Fruit fly (Drosophila melanogaster): ENCODE data around the gene CG7139.

The CG7139 gene

DNA sequence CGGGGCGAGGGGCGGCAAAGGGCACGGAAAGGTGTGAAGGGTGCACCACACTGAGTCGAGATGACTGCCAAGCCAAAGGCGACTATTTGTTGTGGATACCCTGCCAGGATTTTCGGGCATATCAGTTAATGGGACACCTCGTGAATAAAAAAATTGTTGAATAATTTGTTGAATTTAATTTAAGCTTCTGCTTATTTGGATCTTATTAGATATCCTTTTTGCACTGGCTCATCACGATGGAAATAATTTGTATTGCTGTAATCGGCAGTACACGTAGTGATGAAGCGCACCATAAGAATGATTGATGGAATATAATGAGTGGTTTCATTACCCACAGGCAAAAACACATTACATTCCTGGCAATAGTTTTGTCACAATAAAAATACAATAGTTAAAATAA, 38.3 kb upstream of the CG7139 start:
- TF ChIP-seq Eip93F (GFP tag; optimal IDR thresholded peaks at IDR 0.05) (no peak), topi (GFP tag; optimal IDR thresholded peaks at IDR 0.05) (no peak), CG32006 (GFP tag; optimal IDR thresholded peaks at IDR 0.05) (peak; percentile 7), Gug (GFP tag; IDR thresholded peaks at IDR 0.05) (no peak), Ets96B (tag; optimal IDR thresholded peaks at IDR 0.05) (no peak), ss (GFP tag; optimal IDR thresholded peaks at IDR 0.05) (no peak), Eip78C (GFP tag) (peak; percentile 53), fkh (GFP tag; optimal IDR thresholded peaks at IDR 0.05) (no peak), Eip75B (GFP tag; optimal IDR thresholded peaks at IDR 0.05) (no peak), CG11762 (GFP tag; optimal IDR thresholded peaks at IDR 0.05; ENCODE audit: insufficient read depth) (no peak), esn (GFP tag; optimal IDR thresholded peaks at IDR 0.05) (no peak)

DNA sequence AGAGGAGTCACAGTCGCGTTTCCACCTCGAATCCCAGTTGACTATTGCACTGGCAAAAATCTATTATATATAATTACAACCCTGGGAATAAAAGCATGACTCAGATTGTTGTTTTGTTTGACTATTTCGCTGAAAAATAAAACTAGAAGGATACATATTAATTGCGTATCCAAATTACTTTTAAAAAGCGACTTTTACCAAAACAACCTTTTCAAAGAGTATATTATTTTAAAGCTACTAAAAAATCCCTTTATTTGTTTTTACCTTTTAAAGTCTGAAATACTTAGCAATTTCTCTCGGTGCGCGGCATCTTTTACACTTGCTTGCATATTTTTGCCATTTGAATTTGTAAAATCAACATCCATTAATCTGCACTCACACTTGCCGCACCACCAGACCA, 35.1 kb upstream of the CG7139 start:
- TF ChIP-seq CG11294 (GFP tag; IDR thresholded peaks at IDR 0.05) (no peak), Sox15 (GFP tag; optimal IDR thresholded peaks at IDR 0.05) (no peak), Smox (GFP tag; optimal IDR thresholded peaks at IDR 0.05) (no peak), CG11762 (GFP tag; optimal IDR thresholded peaks at IDR 0.05; ENCODE audit: insufficient read depth) (no peak), svp (GFP tag) (no peak), CG7368 (GFP tag; optimal IDR thresholded peaks at IDR 0.05) (no peak), topi (GFP tag; optimal IDR thresholded peaks at IDR 0.05) (peak; percentile 15), CG10631 (GFP tag; optimal IDR thresholded peaks at IDR 0.05) (peak; percentile 33), CG3032 (tag; optimal IDR thresholded peaks at IDR 0.05) (peak; percentile 22), Gug (GFP tag; IDR thresholded peaks at IDR 0.05) (peak; percentile 29; the same call in 1 of the 2 replicates), dac (GFP tag; optimal IDR thresholded peaks at IDR 0.05) (no peak), acj6 (GFP tag; optimal IDR thresholded peaks at IDR 0.05) (peak; percentile 15), Blimp-1 (GFP tag; optimal IDR thresholded peaks at IDR 0.05) (no peak), pdm3 (GFP tag; optimal IDR thresholded peaks at IDR 0.05) (peak; percentile 7), Ets96B (tag; optimal IDR thresholded peaks at IDR 0.05) (peak; percentile 7), CG10669 (GFP tag; optimal IDR thresholded peaks at IDR 0.05) (peak; percentile 24), Eip78C (GFP tag) (peak; percentile 82), CG8319 (GFP tag; optimal IDR thresholded peaks at IDR 0.05) (no peak), Eip75B (GFP tag; optimal IDR thresholded peaks at IDR 0.05) (peak; percentile 18), achi (GFP tag; optimal IDR thresholded peaks at IDR 0.05) (peak; percentile 33), Sox14 (GFP tag; optimal IDR thresholded peaks at IDR 0.05) (peak; percentile 20), CG4318 (GFP tag; optimal IDR thresholded peaks at IDR 0.05) (peak; percentile 58), CG16779 (tag; optimal IDR thresholded peaks at IDR 0.05) (no peak), ss (GFP tag; optimal IDR thresholded peaks at IDR 0.05) (no peak), salr (GFP tag; optimal IDR thresholded peaks at IDR 0.05) (no peak), CG15336 (GFP tag; IDR thresholded peaks at IDR 0.05) (peak; percentile 54), CG6808 (GFP tag; optimal IDR thresholded peaks at IDR 0.05) (peak; percentile 8), CG32006 (GFP tag; optimal IDR thresholded peaks at IDR 0.05) (peak; percentile 81), Hr4 (GFP tag; optimal IDR thresholded peaks at IDR 0.05) (peak; percentile 62), Hr38 (GFP tag; optimal IDR thresholded peaks at IDR 0.05) (no peak), OdsH (GFP tag; optimal IDR thresholded peaks at IDR 0.05) (peak; percentile 10), CG3919 (GFP tag; optimal IDR thresholded peaks at IDR 0.05) (peak; percentile 1), CG8119 (GFP tag; IDR thresholded peaks at IDR 0.05) (peak; percentile 51; the same call in 1 of the 3 replicates), Ets21C (GFP tag; optimal IDR thresholded peaks at IDR 0.05) (no peak), eg (GFP tag; IDR thresholded peaks at IDR 0.05) (no peak), fd85E (GFP tag; optimal IDR thresholded peaks at IDR 0.05) (no peak), esn (GFP tag; optimal IDR thresholded peaks at IDR 0.05) (no peak), Hr39 (GFP tag; optimal IDR thresholded peaks at IDR 0.05) (no peak), CG6276 (GFP tag; optimal IDR thresholded peaks at IDR 0.05) (peak; percentile 52)

Measured in whole organism, prepupa.